Worm (Caenorhabditis elegans) whole organism, young adult: ENCODE data around the gene frpr-16.
"Not testable (repeated sequence)": the region's sequence is repeated elsewhere in the genome, so short reads cannot be mapped to it uniquely, and the experiment has no call there.

ENCODE experiments used
- F10E7.11 ChIP-seq: sonication (generic microtip); optimal IDR thresholded peaks from 2 replicates; lab custom pipeline; 2017; ENCODE audit warnings: mild to moderate bottlenecking, missing genetic modification characterization, moderate library complexity, missing compliant biosample characterization
- Y53F4B.3 ChIP-seq: fragments of 200-800 bp; sonication (Bioruptor generic); IDR thresholded peaks from 2 replicates; pipeline ENCODE4 v1.3.6; 2022; ENCODE audit warnings: missing genetic modification reagents, missing genetic modification characterization, missing compliant biosample characterization
- Y53G8AR.9 ChIP-seq: fragments of 200-800 bp; sonication (Bioruptor generic); conservative IDR thresholded peaks from 2 replicates; pipeline ENCODE4 v1.3.6; 2022; ENCODE audit warnings: missing genetic modification reagents, missing genetic modification characterization, missing compliant biosample characterization
- Y95B8A.8 ChIP-seq: fragments of 200-800 bp; sonication (Bioruptor generic); IDR thresholded peaks from 2 replicates; pipeline ENCODE4 v1.3.6; 2022; ENCODE audit warnings: missing genetic modification reagents, missing genetic modification characterization, missing compliant biosample characterization
- aptf-2 ChIP-seq: fragments of 200-800 bp; sonication (Bioruptor generic); conservative IDR thresholded peaks from 2 replicates; pipeline ENCODE4 v1.3.6; 2022; ENCODE audit warnings: missing genetic modification reagents, missing genetic modification characterization, missing compliant biosample characterization
- athp-1 ChIP-seq: sonication (generic microtip); optimal IDR thresholded peaks from 2 replicates; lab custom pipeline; 2017; ENCODE audit warnings: mild to moderate bottlenecking, missing genetic modification characterization, missing compliant biosample characterization
- attf-5 ChIP-seq: fragments of 200-800 bp; sonication (Bioruptor generic); optimal IDR thresholded peaks from 2 replicates; lab custom pipeline; 2018; ENCODE audit warnings: mild to moderate bottlenecking, missing genetic modification characterization, missing compliant biosample characterization
- ccch-3 ChIP-seq: fragments of 200-800 bp; sonication (Bioruptor generic); optimal IDR thresholded peaks from 2 replicates; lab custom pipeline; 2018; ENCODE audit warnings: mild to moderate bottlenecking, missing genetic modification characterization, missing compliant biosample characterization
- ceh-40 ChIP-seq: fragments of 200-800 bp; sonication (Bioruptor generic); IDR thresholded peaks from 2 replicates; pipeline ENCODE4 v1.3.6; 2022; ENCODE audit warnings: missing genetic modification characterization, missing compliant biosample characterization
- ceh-58 ChIP-seq: fragments of 200-800 bp; sonication (Bioruptor generic); IDR thresholded peaks from 2 replicates; pipeline ENCODE4 v1.3.6; 2022; ENCODE audit warnings: missing genetic modification characterization, missing compliant biosample characterization
- chd-7 ChIP-seq: sonication (generic microtip); optimal IDR thresholded peaks from 2 replicates; lab custom pipeline; 2016; ENCODE audit warnings: mild to moderate bottlenecking, missing genetic modification characterization, moderate library complexity, missing compliant biosample characterization
- egl-18 ChIP-seq: fragments of 200-800 bp; sonication (Bioruptor generic); IDR thresholded peaks from 2 replicates; pipeline ENCODE4 v1.3.6; 2022; ENCODE audit warnings: missing genetic modification reagents, missing genetic modification characterization, missing compliant biosample characterization
- egrh-3 ChIP-seq: fragments of 200-800 bp; sonication (Bioruptor generic); IDR thresholded peaks from 2 replicates; pipeline ENCODE4 v1.3.6; 2022; ENCODE audit warnings: missing genetic modification reagents, missing genetic modification characterization, missing compliant biosample characterization
- ets-4 ChIP-seq: fragments of 200-800 bp; sonication (Bioruptor generic); optimal IDR thresholded peaks from 2 replicates; lab custom pipeline; 2018; ENCODE audit warnings: mild to moderate bottlenecking, missing genetic modification characterization, missing compliant biosample characterization
- hlh-12 ChIP-seq: sonication (generic microtip); optimal IDR thresholded peaks from 2 replicates; lab custom pipeline; 2016; ENCODE audit warnings: missing genetic modification characterization, missing compliant biosample characterization
- hmg-20 ChIP-seq: fragments of 200-800 bp; sonication (Bioruptor generic); IDR thresholded peaks from 2 replicates; pipeline ENCODE4 v1.3.6; 2022; ENCODE audit warnings: missing genetic modification reagents, missing genetic modification characterization, missing compliant biosample characterization
- hsf-1 ChIP-seq: fragments of 200-800 bp; sonication (Bioruptor generic); IDR thresholded peaks from 2 replicates; pipeline ENCODE4 v1.3.6; 2022; ENCODE audit warnings: missing genetic modification reagents, missing genetic modification characterization, missing compliant biosample characterization
- lag-1 ChIP-seq: fragments of 200-800 bp; sonication (Bioruptor generic); IDR thresholded peaks from 2 replicates; pipeline ENCODE4 v1.3.6; 2022; ENCODE audit warnings: missing genetic modification reagents, missing genetic modification characterization, missing compliant biosample characterization
- lin-26 ChIP-seq: fragments of 200-800 bp; sonication (Bioruptor generic); IDR thresholded peaks from 2 replicates; pipeline ENCODE4 v1.3.6; 2022; ENCODE audit warnings: missing genetic modification reagents, missing genetic modification characterization, missing compliant biosample characterization
- lir-1 ChIP-seq: fragments of 200-800 bp; sonication (Bioruptor generic); conservative IDR thresholded peaks from 2 replicates; pipeline ENCODE4 v1.3.6; 2022; ENCODE audit warnings: missing genetic modification reagents, missing genetic modification characterization, missing compliant biosample characterization
- lsy-27 ChIP-seq: sonication (generic microtip); optimal IDR thresholded peaks from 2 replicates; lab custom pipeline; 2017; ENCODE audit warnings: missing genetic modification characterization, mild to moderate bottlenecking, missing compliant biosample characterization, antibody characterized with exemption, missing genotype, borderline replicate concordance; ENCODE audit not compliant: insufficient read depth
- madf-10 ChIP-seq: sonication (generic microtip); optimal IDR thresholded peaks from 2 replicates; lab custom pipeline; 2016; ENCODE audit warnings: mild to moderate bottlenecking, missing genetic modification characterization, missing compliant biosample characterization
- mcd-1 ChIP-seq: fragments of 200-800 bp; sonication (Bioruptor generic); IDR thresholded peaks from 2 replicates; pipeline ENCODE4 v1.3.6; 2022; ENCODE audit warnings: missing genetic modification reagents, missing genetic modification characterization, missing compliant biosample characterization
- mel-28 ChIP-seq: sonication (generic microtip); optimal IDR thresholded peaks from 2 replicates; lab custom pipeline; 2016; ENCODE audit warnings: borderline replicate concordance, mild to moderate bottlenecking, missing genetic modification characterization, missing compliant biosample characterization
- nfya-1 ChIP-seq: sonication (generic microtip); optimal IDR thresholded peaks from 2 replicates; lab custom pipeline; 2017; ENCODE audit warnings: antibody characterized with exemption, missing compliant biosample characterization, missing genetic modification characterization, borderline replicate concordance; ENCODE audit not compliant: insufficient read depth
- nhr-27 ChIP-seq: fragments of 200-800 bp; sonication (Bioruptor generic); optimal IDR thresholded peaks from 2 replicates; lab custom pipeline; 2018; ENCODE audit warnings: mild to moderate bottlenecking, missing genetic modification characterization, moderate library complexity, missing compliant biosample characterization
- rpc-1 ChIP-seq, 2 experiments: fragments of 150-350 bp in 1 of 2; sonication (generic microtip) in 1 of 2; optimal IDR thresholded peaks; 2 replicates each; lab custom pipeline; 2014 to 2018; ENCODE audit warnings: missing biosample characterization in 1 of 2, missing genetic modification characterization in 1 of 2, missing genetic modification reagents in 1 of 2, missing genotype in 1 of 2
- sptf-2 ChIP-seq: fragments of 200-800 bp; sonication (Bioruptor generic); optimal IDR thresholded peaks from 2 replicates; lab custom pipeline; 2018; ENCODE audit warnings: mild to moderate bottlenecking, missing genetic modification characterization, missing compliant biosample characterization
- tbx-9 ChIP-seq: sonication (generic microtip); optimal IDR thresholded peaks from 2 replicates; lab custom pipeline; 2016; ENCODE audit warnings: borderline replicate concordance, missing genetic modification characterization, inconsistent platforms, missing compliant biosample characterization
- tlf-1 ChIP-seq: fragments of 200-800 bp; sonication (Bioruptor generic); optimal IDR thresholded peaks from 2 replicates; lab custom pipeline; 2018; ENCODE audit warnings: mild to moderate bottlenecking, missing genetic modification characterization, missing compliant biosample characterization
- xnd-1 ChIP-seq: sonication (generic microtip); optimal IDR thresholded peaks from 2 replicates; lab custom pipeline; 2016; ENCODE audit warnings: missing genotype, missing genetic modification reagents, missing genetic modification characterization, missing compliant biosample characterization
- zfh-2 ChIP-seq: fragments of 200-800 bp; sonication (Bioruptor generic); conservative IDR thresholded peaks from 2 replicates; pipeline ENCODE4 v1.3.6; 2022; ENCODE audit warnings: missing genetic modification reagents, missing genetic modification characterization, missing compliant biosample characterization
- zim-3 ChIP-seq: sonication (generic microtip); optimal IDR thresholded peaks from 2 replicates; lab custom pipeline; 2017; ENCODE audit warnings: mild to moderate bottlenecking, missing genetic modification characterization, moderate library complexity, missing compliant biosample characterization

frpr-16 gene

ce11 chrII:6022596-6022995, 8.4 kb downstream of the frpr-16 start:
- TF ChIP-seq aptf-2 (GFP tag; lab: Robert Waterston, UW) (no peak), nhr-27 (tag; lab: Kevin White, UChicago) (no peak), mcd-1 (GFP tag; lab: Robert Waterston, UW) (peak; percentile 16; the same call in 1 of the 2 replicates), ets-4 (GFP tag; lab: Kevin White, UChicago) (no peak), tbx-9 (tag; lab: Kevin White, UChicago) (no peak), sptf-2 (no peak), zfh-2 (GFP tag; lab: Robert Waterston, UW) (peak; percentile 83), ccch-3 (GFP tag; lab: Kevin White, UChicago) (no peak), attf-5 (GFP tag; lab: Kevin White, UChicago) (no peak), zim-3 (no peak), Y53F4B.3 (GFP tag; lab: Robert Waterston, UW) (no peak), egrh-3 (GFP tag; lab: Robert Waterston, UW) (peak; percentile 98)
- TF ChIP-seq, all 124 proteins: peak for 3

DNA sequence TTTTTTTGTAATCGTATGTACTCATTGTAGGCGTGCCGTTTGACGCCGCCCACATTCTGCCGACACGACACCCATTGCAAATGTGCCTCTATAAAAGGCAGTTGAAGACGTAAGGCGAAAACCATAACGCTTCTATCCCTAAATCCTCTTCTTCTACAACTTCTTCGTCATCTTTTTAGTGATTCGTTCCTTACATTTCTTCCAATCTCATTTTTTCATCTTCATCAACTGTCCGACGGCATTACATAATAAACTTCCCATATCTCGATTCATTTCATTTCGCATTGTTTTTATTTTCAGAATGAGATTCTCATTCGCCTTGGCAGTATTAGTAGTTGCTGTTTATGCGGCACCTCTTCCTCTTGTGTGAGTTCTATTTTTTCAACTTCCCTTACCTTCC, 10.7 kb downstream of the frpr-16 start, which contains the start of gene ZK84.1:
TSS of gene ZK84.1 (plus strand) at position 301 of the 400 bp plus-strand sequence.
- TF ChIP-seq rpc-1 (optimal IDR thresholded peaks at IDR 0.05; lab: Kevin White, UChicago), result no peak
- no peak for TF ChIP-seq rpc-1 (tag; optimal IDR thresholded peaks at IDR 0.05; lab: Kevin White, UChicago)
- TF ChIP-seq Y95B8A.8 (GFP tag; lab: Robert Waterston, UW), result no peak
- TF ChIP-seq hlh-12 (tag; lab: Kevin White, UChicago), result no peak
- no peak for TF ChIP-seq egl-18 (GFP tag; lab: Robert Waterston, UW)
- TF ChIP-seq athp-1 (tag; lab: Kevin White, UChicago), result no peak
- TF ChIP-seq lag-1, result no peak
- TF ChIP-seq tbx-9 (tag; lab: Kevin White, UChicago), result no peak
- TF ChIP-seq ceh-58, result no peak
- TF ChIP-seq lsy-27 (tag; lab: Kevin White, UChicago), result no peak
- no peak for TF ChIP-seq lir-1 (GFP tag; lab: Robert Waterston, UW)
- TF ChIP-seq hsf-1 (GFP tag; lab: Robert Waterston, UW), result no peak
- no peak for TF ChIP-seq madf-10 (tag; lab: Kevin White, UChicago)
- TF ChIP-seq attf-5 (GFP tag; lab: Kevin White, UChicago), result no peak
- no peak for TF ChIP-seq lin-26 (GFP tag; lab: Robert Waterston, UW)
- TF ChIP-seq hmg-20 (GFP tag; lab: Robert Waterston, UW), result no peak
- no peak for TF ChIP-seq Y53G8AR.9 (GFP tag; lab: Robert Waterston, UW)
- no peak for TF ChIP-seq tlf-1 (GFP tag; lab: Kevin White, UChicago)
- no peak for TF ChIP-seq xnd-1 (tag; lab: Kevin White, UChicago)
- TF ChIP-seq nfya-1 (tag; lab: Kevin White, UChicago), result no peak
- TF ChIP-seq chd-7, result no peak

DNA sequence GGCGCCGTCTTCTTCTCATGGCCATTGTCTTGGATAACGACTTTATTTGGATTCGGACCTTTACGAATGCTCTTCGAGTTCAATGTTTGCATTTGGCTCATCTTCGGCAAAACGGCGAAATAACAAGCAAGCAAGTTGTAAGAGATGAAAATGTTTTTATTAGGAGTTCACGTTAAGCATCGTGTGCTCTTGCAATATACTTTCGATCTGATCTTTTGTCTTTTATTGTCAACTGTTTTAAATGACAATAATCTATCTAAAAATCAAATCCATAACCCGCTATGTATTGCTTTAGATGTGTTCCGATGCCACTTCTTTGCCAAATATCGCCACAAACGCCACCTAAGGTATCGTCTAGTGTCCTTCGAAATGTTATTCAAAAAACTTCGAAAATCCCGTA, 14.6 kb downstream of the frpr-16 start, which contains the start of gene ZK84.5:
TSS of gene ZK84.5 (minus strand) at position 101 of the 400 bp plus-strand sequence.
- TF ChIP-seq chd-7, result no peak

DNA sequence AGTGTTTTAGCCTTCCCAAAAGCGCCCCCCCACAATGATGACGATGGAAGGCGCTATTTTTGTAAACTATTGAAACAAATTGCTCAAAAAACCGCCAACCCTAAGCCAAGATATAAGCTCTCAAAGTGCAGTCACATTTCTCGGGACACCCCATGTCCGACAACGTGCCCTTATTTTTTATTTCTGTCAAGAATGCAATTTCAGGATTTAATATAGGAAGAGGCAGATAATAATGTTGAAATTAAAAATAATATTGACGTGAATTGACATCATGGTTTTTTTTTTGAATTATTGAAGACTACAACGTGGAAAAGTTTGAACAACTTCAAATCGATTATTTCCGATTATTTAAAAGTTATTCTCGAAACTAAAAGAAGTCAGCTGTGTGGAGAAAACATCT, 16.9 kb downstream of the frpr-16 start, which contains the start of gene ZK84.2:
TSS of gene ZK84.2 (plus strand) at position 301 of the 400 bp plus-strand sequence.
- TF ChIP-seq ceh-40 (GFP tag; lab: Robert Waterston, UW); mel-28 (tag; lab: Kevin White, UChicago); F10E7.11: not testable (repeated sequence)
